Fruit fly (Drosophila melanogaster) whole organism, pupa: ENCODE results near the gene flfl.
A peak's percentile ranks its signal among the peaks of the same experiment; 100 is the strongest.

Experiments used
- CG10348 ChIP-seq: fragments of 200-800 bp; sonication (Bioruptor generic); IDR thresholded peaks from 2 replicates; pipeline ENCODE4 v1.3.6; 2022; ENCODE audit warnings: missing biosample characterization, missing genetic modification characterization
- CG12605 ChIP-seq: fragments of 200-800 bp; sonication (Bioruptor generic); IDR thresholded peaks from 2 replicates; pipeline ENCODE4 v1.3.6; 2022; ENCODE audit warnings: missing biosample characterization, missing genetic modification characterization
- CG13204 ChIP-seq: fragments of 200-800 bp; sonication (Bioruptor generic); optimal IDR thresholded peaks from 2 replicates; lab custom pipeline; 2018; ENCODE audit warnings: missing biosample characterization, mild to moderate bottlenecking, missing genetic modification characterization, moderate library complexity
- CG14655 ChIP-seq: fragments of 200-800 bp; sonication (Bioruptor generic); optimal IDR thresholded peaks from 3 replicates; lab custom pipeline; 2017; ENCODE audit warnings: mild to moderate bottlenecking, missing biosample characterization, missing genetic modification reagents, missing genetic modification characterization
- CG15710 ChIP-seq: fragments of 200-800 bp; sonication (Bioruptor generic); optimal IDR thresholded peaks from 2 replicates; lab custom pipeline; 2018; ENCODE audit warnings: missing biosample characterization, mild to moderate bottlenecking, missing genetic modification characterization, moderate library complexity
- CG17806 ChIP-seq: fragments of 200-800 bp; sonication (Bioruptor generic); optimal IDR thresholded peaks from 2 replicates; lab custom pipeline; 2018; ENCODE audit warnings: missing biosample characterization, mild to moderate bottlenecking, missing genetic modification characterization, moderate library complexity
- CG32121 ChIP-seq: fragments of 200-800 bp; sonication (Bioruptor generic); IDR thresholded peaks from 2 replicates; pipeline ENCODE4 v1.3.6; 2022; ENCODE audit warnings: missing biosample characterization, missing genetic modification characterization
- CG34367 ChIP-seq: fragments of 200-800 bp; sonication (Bioruptor generic); optimal IDR thresholded peaks from 2 replicates; lab custom pipeline; 2018; ENCODE audit warnings: missing biosample characterization, mild to moderate bottlenecking, missing genetic modification characterization
- CG4496 ChIP-seq: fragments of 200-800 bp; sonication (Bioruptor generic); IDR thresholded peaks from 3 replicates; pipeline ENCODE4 v1.3.6; 2022; ENCODE audit warnings: missing biosample characterization, missing genetic modification characterization
- CG8159 ChIP-seq: fragments of 200-800 bp; sonication (Bioruptor generic); optimal IDR thresholded peaks from 3 replicates; lab custom pipeline; 2018; ENCODE audit warnings: missing biosample characterization, mild to moderate bottlenecking, missing genetic modification characterization, moderate library complexity
- CG8301 ChIP-seq: fragments of 200-800 bp; sonication (Bioruptor generic); optimal IDR thresholded peaks from 2 replicates; lab custom pipeline; 2018; ENCODE audit warnings: missing biosample characterization, mild to moderate bottlenecking, missing genetic modification characterization
- CG9948 ChIP-seq: fragments of 200-800 bp; sonication (Bioruptor generic); optimal IDR thresholded peaks from 2 replicates; lab custom pipeline; 2018; ENCODE audit warnings: missing biosample characterization, mild to moderate bottlenecking, missing genetic modification characterization, moderate library complexity
- D1 ChIP-seq: fragments of 200-800 bp; sonication (Bioruptor generic); optimal IDR thresholded peaks from 2 replicates; lab custom pipeline; 2018; ENCODE audit warnings: missing biosample characterization, mild to moderate bottlenecking, missing genetic modification characterization, moderate library complexity
- EcR ChIP-seq: fragments of 200-800 bp; sonication (Bioruptor generic); optimal IDR thresholded peaks from 3 replicates; lab custom pipeline; 2019; ENCODE audit warnings: missing biosample characterization, missing genetic modification characterization, mild to moderate bottlenecking, moderate library complexity, missing genetic modification reagents
- Ets98B ChIP-seq: fragments of 200-800 bp; sonication (Bioruptor generic); IDR thresholded peaks from 2 replicates; pipeline ENCODE4 v1.3.6; 2022; ENCODE audit warnings: missing biosample characterization, missing genetic modification characterization
- Pif1A ChIP-seq: fragments of 200-800 bp; sonication (Bioruptor generic); optimal IDR thresholded peaks from 3 replicates; lab custom pipeline; 2016; ENCODE audit warnings: missing biosample characterization, missing genetic modification characterization
- Pif1B ChIP-seq: fragments of 200-800 bp; sonication (Bioruptor generic); optimal IDR thresholded peaks from 3 replicates; lab custom pipeline; 2016; ENCODE audit warnings: missing biosample characterization, missing genetic modification characterization
- Snoo ChIP-seq: fragments of 200-800 bp; sonication (Bioruptor generic); optimal IDR thresholded peaks from 3 replicates; lab custom pipeline; 2017; ENCODE audit warnings: missing biosample characterization, mild to moderate bottlenecking, missing genetic modification characterization, inconsistent platforms
- fd96Ca ChIP-seq: fragments of 200-800 bp; sonication (Bioruptor generic); IDR thresholded peaks from 3 replicates; pipeline ENCODE4 v1.3.6; 2022; ENCODE audit warnings: missing biosample characterization, missing genetic modification characterization
- gl ChIP-seq: fragments of 200-800 bp; sonication (Bioruptor generic); optimal IDR thresholded peaks from 2 replicates; lab custom pipeline; 2018; ENCODE audit warnings: missing biosample characterization, mild to moderate bottlenecking, missing genetic modification characterization
- rn ChIP-seq: fragments of 200-800 bp; sonication (Bioruptor generic); IDR thresholded peaks from 2 replicates; pipeline ENCODE4 v1.3.6; 2022; ENCODE audit warnings: missing biosample characterization, missing genetic modification characterization

flfl gene

DNA sequence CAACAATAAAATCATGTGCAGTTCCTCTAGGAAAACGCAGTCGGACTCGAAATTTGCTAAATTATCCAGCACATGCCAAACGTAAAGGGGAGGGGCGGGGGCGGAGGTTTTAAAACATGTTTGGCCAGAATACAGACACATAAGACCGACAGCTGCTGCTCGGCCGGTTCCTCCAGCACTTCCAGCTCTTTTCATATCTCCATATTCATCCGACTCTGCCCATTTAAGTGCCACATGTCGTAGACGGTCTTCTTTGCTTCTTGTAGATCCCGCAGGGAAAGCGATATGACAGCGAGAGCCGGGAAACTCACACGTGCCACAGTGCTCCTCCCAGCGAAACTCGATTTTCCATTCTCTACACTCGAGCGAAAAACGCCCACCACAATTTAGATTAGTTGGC, 35.3 kb downstream of the flfl start:
- TF ChIP-seq CG17806 (tag; lab: Kevin White, UChicago) (no peak), gl (tag; lab: Kevin White, UChicago) (no peak), CG8301 (tag; lab: Kevin White, UChicago) (no peak), CG13204 (no peak), CG32121 (GFP tag; lab: Robert Waterston, UW) (no peak), D1 (tag; lab: Kevin White, UChicago) (no peak), Snoo (tag; lab: Kevin White, UChicago) (no peak), CG10348 (GFP tag; lab: Robert Waterston, UW) (no peak), Pif1B (GFP tag; lab: Kevin White, UChicago) (no peak), fd96Ca (GFP tag; lab: Robert Waterston, UW) (no peak), Ets98B (GFP tag; lab: Robert Waterston, UW) (no peak), CG12605 (no peak), CG14655 (GFP tag; lab: Kevin White, UChicago) (no peak), CG9948 (tag; lab: Kevin White, UChicago) (no peak)

DNA sequence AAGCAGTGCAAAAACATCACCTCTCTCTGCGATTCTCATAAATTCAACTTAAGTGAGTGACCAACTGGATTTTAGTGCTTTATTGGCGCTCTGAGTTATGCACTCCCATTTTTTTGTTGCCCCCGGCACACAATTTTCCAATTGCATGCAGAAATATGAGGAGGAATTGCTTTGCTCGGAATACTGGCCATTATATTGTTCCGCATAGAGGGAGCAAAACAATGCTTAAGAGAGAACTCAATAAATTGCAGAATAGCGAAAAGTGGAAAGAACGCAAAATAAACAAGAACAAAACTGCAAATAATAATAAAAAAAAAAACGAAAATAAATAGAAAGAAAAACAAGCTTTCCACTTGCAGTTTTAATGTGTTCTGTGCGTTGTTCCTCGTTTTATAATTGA, 37.1 kb downstream of the flfl start:
- no peak for TF ChIP-seq CG17806 (tag; lab: Kevin White, UChicago)
- no peak for TF ChIP-seq CG34367 (tag; lab: Kevin White, UChicago)
- TF ChIP-seq fd96Ca (GFP tag; lab: Robert Waterston, UW) = no peak
- TF ChIP-seq D1 (tag; lab: Kevin White, UChicago) = no peak
- no peak for TF ChIP-seq CG8301 (tag; lab: Kevin White, UChicago)
- TF ChIP-seq CG32121 (GFP tag; lab: Robert Waterston, UW) = 0 out of 2 replicates have a peak, but pooled peaks have one; percentile 16
- TF ChIP-seq Ets98B (GFP tag; lab: Robert Waterston, UW) = no peak

- TF ChIP-seq Pif1A (no peak), CG13204 (no peak), CG8301 (tag; lab: Kevin White, UChicago) (no peak), CG34367 (tag; lab: Kevin White, UChicago) (no peak), CG17806 (tag; lab: Kevin White, UChicago) (no peak), CG8159 (tag; lab: Kevin White, UChicago) (no peak), fd96Ca (GFP tag; lab: Robert Waterston, UW) (no peak), gl (tag; lab: Kevin White, UChicago) (no peak), CG9948 (tag; lab: Kevin White, UChicago) (no peak), CG12605 (no peak), Pif1B (GFP tag; lab: Kevin White, UChicago) (no peak), CG10348 (GFP tag; lab: Robert Waterston, UW) (no peak), CG32121 (GFP tag; lab: Robert Waterston, UW) (no peak), CG14655 (GFP tag; lab: Kevin White, UChicago) (no peak), EcR (GFP tag; lab: Kevin White, UChicago) (no peak), CG4496 (GFP tag; lab: Robert Waterston, UW) (no peak), Ets98B (GFP tag; lab: Robert Waterston, UW) (no peak)
These were observed 38.3 kb downstream of the flfl start for dm6 chr3R:13721998-13722397.

DNA sequence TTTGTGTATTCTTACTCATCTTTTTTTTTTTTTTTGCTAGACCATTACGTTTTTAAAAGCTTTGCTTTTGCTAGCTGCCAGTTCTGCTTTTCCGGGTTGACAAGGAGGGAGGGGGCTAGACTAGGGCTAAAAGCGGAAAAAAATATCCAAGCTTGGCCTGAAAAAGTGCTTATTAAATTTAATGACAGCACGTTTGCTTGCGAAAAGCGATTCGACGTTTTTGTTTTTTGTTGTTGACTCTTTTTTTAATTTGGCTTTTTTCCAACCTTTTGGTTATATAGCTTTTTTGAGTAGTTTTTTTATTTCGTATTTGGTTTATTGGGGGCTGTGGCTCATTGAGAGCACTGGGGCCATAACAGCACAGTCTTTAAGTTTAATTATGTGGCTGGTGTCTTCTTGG, 38.7 kb downstream of the flfl start:
- TF ChIP-seq rn (GFP tag; lab: Robert Waterston, UW) (no peak), Pif1B (GFP tag; lab: Kevin White, UChicago) (no peak), CG14655 (GFP tag; lab: Kevin White, UChicago) (no peak), CG4496 (GFP tag; lab: Robert Waterston, UW) (no peak), CG34367 (tag; lab: Kevin White, UChicago) (no peak), Snoo (tag; lab: Kevin White, UChicago) (no peak), CG13204 (no peak), Pif1A (no peak), CG32121 (GFP tag; lab: Robert Waterston, UW) (no peak), fd96Ca (GFP tag; lab: Robert Waterston, UW) (no peak), EcR (GFP tag; lab: Kevin White, UChicago) (no peak), CG15710 (tag; lab: Kevin White, UChicago) (no peak), gl (tag; lab: Kevin White, UChicago) (no peak), CG17806 (tag; lab: Kevin White, UChicago) (no peak), D1 (tag; lab: Kevin White, UChicago) (no peak), CG12605 (no peak), CG8159 (tag; lab: Kevin White, UChicago) (no peak)

- TF ChIP-seq gl (tag; lab: Kevin White, UChicago) (no peak), CG13204 (no peak), CG14655 (GFP tag; lab: Kevin White, UChicago) (no peak), CG4496 (GFP tag; lab: Robert Waterston, UW) (no peak), CG9948 (tag; lab: Kevin White, UChicago) (no peak), CG34367 (tag; lab: Kevin White, UChicago) (no peak), fd96Ca (GFP tag; lab: Robert Waterston, UW) (no peak), CG17806 (tag; lab: Kevin White, UChicago) (no peak), CG8301 (tag; lab: Kevin White, UChicago) (no peak), EcR (GFP tag; lab: Kevin White, UChicago) (no peak)
These were observed 40.4 kb downstream of the flfl start for dm6 chr3R:13724029-13724638.

dm6 chr3R:13726795-13727194, 43.1 kb downstream of the flfl start:
- no peak for TF ChIP-seq rn (GFP tag; lab: Robert Waterston, UW)
- no peak for TF ChIP-seq Pif1B (GFP tag; lab: Kevin White, UChicago)
- TF ChIP-seq CG34367 (tag; lab: Kevin White, UChicago) = no peak
- TF ChIP-seq CG9948 (tag; lab: Kevin White, UChicago) = no peak
- no peak for TF ChIP-seq CG8301 (tag; lab: Kevin White, UChicago)
- no peak for TF ChIP-seq CG10348 (GFP tag; lab: Robert Waterston, UW)
- TF ChIP-seq CG32121 (GFP tag; lab: Robert Waterston, UW) = no peak
- no peak for TF ChIP-seq CG4496 (GFP tag; lab: Robert Waterston, UW)
- TF ChIP-seq CG12605 = no peak
- no peak for TF ChIP-seq fd96Ca (GFP tag; lab: Robert Waterston, UW)
- no peak for TF ChIP-seq EcR (GFP tag; lab: Kevin White, UChicago)
- no peak for TF ChIP-seq CG14655 (GFP tag; lab: Kevin White, UChicago)
- no peak for TF ChIP-seq Pif1A
- TF ChIP-seq Snoo (tag; lab: Kevin White, UChicago) = no peak
- TF ChIP-seq, all 21 proteins: peak for 0
